Worm (Caenorhabditis elegans) whole organism, early embryonic: ENCODE data around the gene Y57E12B.11.

ENCODE experiments used
- aly-1 ChIP-seq: sonication (generic microtip); optimal IDR thresholded peaks from 2 replicates; lab custom pipeline; 2016; ENCODE audit warnings: missing genetic modification characterization, missing compliant biosample characterization
- ama-1 ChIP-seq: fragments of 150-350 bp; optimal IDR thresholded peaks from 2 replicates; lab custom pipeline; 2014
- ceh-13 ChIP-seq: fragments of 200-800 bp; sonication (Bioruptor generic); optimal IDR thresholded peaks from 2 replicates; lab custom pipeline; 2018; ENCODE audit warnings: mild to moderate bottlenecking, missing genetic modification characterization, missing compliant biosample characterization
- ets-7 ChIP-seq: sonication (generic microtip); optimal IDR thresholded peaks from 2 replicates; lab custom pipeline; 2016; ENCODE audit warnings: missing genotype, missing genetic modification characterization, missing compliant biosample characterization
- pes-1 ChIP-seq: fragments of 200-800 bp; sonication (Bioruptor generic); IDR thresholded peaks from 2 replicates; pipeline ENCODE4 v1.3.6; 2022; ENCODE audit warnings: missing genetic modification reagents, missing genetic modification characterization, missing compliant biosample characterization
- sea-1 ChIP-seq: fragments of 200-800 bp; sonication (Bioruptor generic); conservative IDR thresholded peaks from 2 replicates; pipeline ENCODE4 v1.3.6; 2022; ENCODE audit warnings: missing genetic modification characterization, missing compliant biosample characterization
- tbx-37 ChIP-seq: fragments of 200-800 bp; sonication (Bioruptor generic); conservative IDR thresholded peaks from 2 replicates; pipeline ENCODE4 v1.3.6; 2022; ENCODE audit warnings: missing genetic modification reagents, missing genetic modification characterization, missing compliant biosample characterization

ce11 chrV:6926633-6927032, 23.0 kb downstream of the Y57E12B.11 start:
- TF ChIP-seq sea-1 (no peak), ama-1 (lab: Kevin White, UChicago) (no peak), pes-1 (no peak), ets-7 (no peak), aly-1 (tag; lab: Kevin White, UChicago) (no peak), tbx-37 (no peak), ceh-13 (GFP tag; lab: Kevin White, UChicago) (no peak)
